Fruit fly (Drosophila melanogaster) whole organism, embryonic: ENCODE measurements around the gene dj-1beta.

Source experiments
- CG10267 ChIP-seq: fragments of 200-800 bp; sonication (Bioruptor generic); optimal IDR thresholded peaks from 2 replicates; lab custom pipeline; 2018; ENCODE audit warnings: missing biosample characterization, mild to moderate bottlenecking, missing genetic modification characterization, moderate library complexity
- CG12236 ChIP-seq: fragments of 200-800 bp; sonication (Bioruptor generic); optimal IDR thresholded peaks from 2 replicates; lab custom pipeline; 2016; ENCODE audit warnings: missing biosample characterization, missing genetic modification characterization
- CG12391 ChIP-seq: fragments of 200-800 bp; sonication (Bioruptor generic); optimal IDR thresholded peaks from 3 replicates; lab custom pipeline; 2018; ENCODE audit warnings: missing biosample characterization, mild to moderate bottlenecking, missing genetic modification characterization, moderate library complexity
- CG12769 ChIP-seq: fragments of 200-800 bp; sonication (Bioruptor generic); optimal IDR thresholded peaks from 2 replicates; lab custom pipeline; 2019; ENCODE audit warnings: missing biosample characterization, mild to moderate bottlenecking, missing genetic modification characterization, moderate library complexity
- CG13287 ChIP-seq: fragments of 200-800 bp; sonication (Bioruptor generic); IDR thresholded peaks from 2 replicates; pipeline ENCODE4 v1.3.6; 2022; ENCODE audit warnings: missing biosample characterization, missing genetic modification characterization; ENCODE audit not compliant: partially characterized antibody
- CG13424 ChIP-seq: fragments of 200-800 bp; sonication (Bioruptor generic); optimal IDR thresholded peaks from 2 replicates; lab custom pipeline; 2019; ENCODE audit warnings: missing biosample characterization, mild to moderate bottlenecking, missing genetic modification characterization, moderate library complexity
- CG13624 ChIP-seq: fragments of 200-800 bp; sonication (Bioruptor generic); optimal IDR thresholded peaks from 2 replicates; lab custom pipeline; 2016; ENCODE audit warnings: missing biosample characterization, missing genetic modification characterization
- CG15514 ChIP-seq: fragments of 200-800 bp; sonication (Bioruptor generic); optimal IDR thresholded peaks from 3 replicates; lab custom pipeline; 2017; ENCODE audit warnings: missing biosample characterization, missing genetic modification characterization, mild to moderate bottlenecking, moderate library complexity, missing genetic modification reagents
- CG16863 ChIP-seq: fragments of 200-800 bp; sonication (Bioruptor generic); optimal IDR thresholded peaks from 3 replicates; lab custom pipeline; 2016; ENCODE audit warnings: missing biosample characterization, missing genetic modification characterization
- CG17359 ChIP-seq: fragments of 200-800 bp; sonication (Bioruptor generic); optimal IDR thresholded peaks from 3 replicates; lab custom pipeline; 2018; ENCODE audit warnings: missing biosample characterization, mild to moderate bottlenecking, missing genetic modification characterization, moderate library complexity
- CG17361 ChIP-seq: fragments of 200-800 bp; sonication (Bioruptor generic); IDR thresholded peaks from 3 replicates; pipeline ENCODE4 v1.3.6; 2022; ENCODE audit warnings: missing biosample characterization, missing genetic modification characterization
- CG2116 ChIP-seq: fragments of 200-800 bp; sonication (Bioruptor generic); optimal IDR thresholded peaks from 3 replicates; lab custom pipeline; 2018; ENCODE audit warnings: missing biosample characterization, mild to moderate bottlenecking, missing genetic modification characterization
- CG34224 ChIP-seq: fragments of 200-800 bp; sonication (Bioruptor generic); IDR thresholded peaks from 3 replicates; pipeline ENCODE4 v1.3.6; 2022; ENCODE audit warnings: missing biosample characterization, missing genetic modification characterization; ENCODE audit not compliant: partially characterized antibody
- CG4707 ChIP-seq: fragments of 200-800 bp; sonication (Bioruptor generic); optimal IDR thresholded peaks from 2 replicates; lab custom pipeline; 2018; ENCODE audit warnings: missing biosample characterization, mild to moderate bottlenecking, missing genetic modification characterization, moderate library complexity
- CG7556 ChIP-seq: fragments of 200-800 bp; sonication (Bioruptor generic); optimal IDR thresholded peaks from 2 replicates; lab custom pipeline; 2017; ENCODE audit warnings: missing biosample characterization, mild to moderate bottlenecking, missing genetic modification characterization
- CG7839 ChIP-seq: fragments of 200-800 bp; sonication (Bioruptor generic); optimal IDR thresholded peaks from 3 replicates; lab custom pipeline; 2018; ENCODE audit warnings: missing biosample characterization, mild to moderate bottlenecking, missing genetic modification characterization, moderate library complexity
- CG7987 ChIP-seq: fragments of 200-800 bp; sonication (Bioruptor generic); optimal IDR thresholded peaks from 2 replicates; lab custom pipeline; 2018; ENCODE audit warnings: missing biosample characterization, mild to moderate bottlenecking, missing genetic modification characterization, moderate library complexity
- CG8944 ChIP-seq: fragments of 200-800 bp; sonication (Bioruptor generic); optimal IDR thresholded peaks from 3 replicates; lab custom pipeline; 2016; ENCODE audit warnings: missing biosample characterization, missing genetic modification characterization
- CG9215 ChIP-seq: fragments of 200-800 bp; sonication (Bioruptor generic); IDR thresholded peaks from 2 replicates; pipeline ENCODE4 v1.3.6; 2022; ENCODE audit warnings: missing biosample characterization, missing genetic modification characterization
- CG9727 ChIP-seq: fragments of 200-800 bp; sonication (Bioruptor generic); optimal IDR thresholded peaks from 3 replicates; lab custom pipeline; 2017; ENCODE audit warnings: missing biosample characterization, mild to moderate bottlenecking, missing genetic modification characterization
- CG9876 ChIP-seq: fragments of 200-800 bp; sonication (Bioruptor generic); optimal IDR thresholded peaks from 2 replicates; lab custom pipeline; 2016; ENCODE audit warnings: missing biosample characterization, missing genetic modification characterization
- Camta ChIP-seq: fragments of 200-800 bp; sonication (Bioruptor generic); optimal IDR thresholded peaks from 2 replicates; lab custom pipeline; 2016; ENCODE audit warnings: missing biosample characterization, missing genetic modification characterization
- D19B ChIP-seq: fragments of 200-800 bp; sonication (Bioruptor generic); optimal IDR thresholded peaks from 2 replicates; lab custom pipeline; 2017; ENCODE audit warnings: missing biosample characterization, mild to moderate bottlenecking, missing genetic modification characterization
- Dip3 ChIP-seq: fragments of 200-800 bp; sonication (Bioruptor generic); optimal IDR thresholded peaks from 3 replicates; lab custom pipeline; 2016; ENCODE audit warnings: missing biosample characterization, missing genetic modification characterization
- ERR ChIP-seq: fragments of 200-800 bp; sonication (Bioruptor generic); optimal IDR thresholded peaks from 2 replicates; lab custom pipeline; 2016; ENCODE audit warnings: missing biosample characterization, missing genetic modification characterization
- Ets65A ChIP-seq: fragments of 200-800 bp; sonication (Bioruptor generic); peaks from one replicate; lab custom pipeline; 2016; ENCODE audit warnings: missing biosample characterization, missing genetic modification characterization
- Ets97D ChIP-seq: fragments of 200-800 bp; sonication (Bioruptor generic); optimal IDR thresholded peaks from 3 replicates; lab custom pipeline; 2016; ENCODE audit warnings: missing biosample characterization, missing genetic modification characterization
- HLHmδ ChIP-seq: fragments of 200-800 bp; sonication (Bioruptor generic); optimal IDR thresholded peaks from 2 replicates; lab custom pipeline; 2018; ENCODE audit warnings: missing biosample characterization, mild to moderate bottlenecking, missing genetic modification characterization, moderate library complexity
- Hmx ChIP-seq: fragments of 200-800 bp; sonication (Bioruptor generic); optimal IDR thresholded peaks from 2 replicates; lab custom pipeline; 2016; ENCODE audit warnings: missing biosample characterization, missing genetic modification characterization
- Hr3 ChIP-seq: fragments of 200-800 bp; sonication (Bioruptor generic); optimal IDR thresholded peaks from 3 replicates; lab custom pipeline; 2016; ENCODE audit warnings: missing biosample characterization, missing genetic modification characterization
- Hr39 ChIP-seq: fragments of >200 bp; optimal IDR thresholded peaks from 2 replicates; lab custom pipeline; 2017
- Opbp ChIP-seq: fragments of 200-800 bp; sonication (Bioruptor generic); IDR thresholded peaks from 3 replicates; pipeline ENCODE4 v1.3.6; 2022; ENCODE audit warnings: missing biosample characterization, missing genetic modification characterization; ENCODE audit not compliant: partially characterized antibody
- Sox100B ChIP-seq: fragments of 200-800 bp; sonication (Bioruptor generic); optimal IDR thresholded peaks from 3 replicates; lab custom pipeline; 2018; ENCODE audit warnings: missing biosample characterization, mild to moderate bottlenecking, missing genetic modification characterization
- Ssrp ChIP-seq: fragments of 200-800 bp; sonication (Bioruptor generic); optimal IDR thresholded peaks from 2 replicates; lab custom pipeline; 2018; ENCODE audit warnings: missing biosample characterization, mild to moderate bottlenecking, missing genetic modification characterization, moderate library complexity
- Trl ChIP-seq, 3 experiments: fragments of >200 bp in 2 of 3; fragments of 200-800 bp in 1 of 3; sonication (Bioruptor generic) in 1 of 3; optimal IDR thresholded peaks; 2 replicates in 1 of 3; 3 replicates in 2 of 3; lab custom pipeline; 2016 to 2017; ENCODE audit warnings: missing biosample characterization in 1 of 3, missing genetic modification characterization in 1 of 3
- Vsx1 ChIP-seq: fragments of 200-800 bp; sonication (Bioruptor generic); optimal IDR thresholded peaks from 2 replicates; lab custom pipeline; 2017; ENCODE audit warnings: missing biosample characterization, mild to moderate bottlenecking, missing genetic modification characterization, missing genetic modification reagents
- Xrp1 ChIP-seq: fragments of 200-800 bp; sonication (Bioruptor generic); IDR thresholded peaks from 2 replicates; pipeline ENCODE4 v1.3.6; 2022; ENCODE audit warnings: missing biosample characterization, missing genetic modification characterization
- ap ChIP-seq: fragments of 200-800 bp; sonication (Bioruptor generic); IDR thresholded peaks from 2 replicates; pipeline ENCODE4 v1.3.6; 2022; ENCODE audit warnings: missing biosample characterization, missing genetic modification characterization
- az2 ChIP-seq: fragments of 200-800 bp; sonication (Bioruptor generic); optimal IDR thresholded peaks from 3 replicates; lab custom pipeline; 2016; ENCODE audit warnings: missing biosample characterization, missing genetic modification characterization
- cad ChIP-seq: fragments of >200 bp; optimal IDR thresholded peaks from 2 replicates; lab custom pipeline; 2017; ENCODE audit warnings: missing biosample characterization, missing genetic modification characterization
- cas ChIP-seq: fragments of 200-800 bp; sonication (Bioruptor generic); IDR thresholded peaks from 2 replicates; pipeline ENCODE4 v1.3.6; 2022; ENCODE audit warnings: missing biosample characterization, missing genetic modification characterization
- disco-r ChIP-seq: fragments of 200-800 bp; sonication (Bioruptor generic); optimal IDR thresholded peaks from 2 replicates; lab custom pipeline; 2016; ENCODE audit warnings: missing biosample characterization, missing genetic modification characterization
- dmrt99B ChIP-seq: fragments of 200-800 bp; sonication (Bioruptor generic); optimal IDR thresholded peaks from 2 replicates; lab custom pipeline; 2018; ENCODE audit warnings: missing biosample characterization, mild to moderate bottlenecking, missing genetic modification characterization, moderate library complexity
- ems ChIP-seq: fragments of 200-800 bp; sonication (Bioruptor generic); optimal IDR thresholded peaks from 3 replicates; lab custom pipeline; 2016; ENCODE audit warnings: missing biosample characterization, missing genetic modification characterization
- inv ChIP-seq: fragments of 200-800 bp; sonication (Bioruptor generic); IDR thresholded peaks from 2 replicates; pipeline ENCODE4 v1.3.6; 2022; ENCODE audit warnings: missing biosample characterization, missing genetic modification characterization; ENCODE audit not compliant: partially characterized antibody
- lilli ChIP-seq: fragments of 200-800 bp; sonication (Bioruptor generic); optimal IDR thresholded peaks from 3 replicates; lab custom pipeline; 2016; ENCODE audit warnings: missing biosample characterization, missing genetic modification characterization
- mirr ChIP-seq: fragments of 200-800 bp; sonication (Bioruptor generic); optimal IDR thresholded peaks from 3 replicates; lab custom pipeline; 2018; ENCODE audit warnings: missing biosample characterization, mild to moderate bottlenecking, missing genetic modification characterization
- nau ChIP-seq: fragments of 200-800 bp; sonication (Bioruptor generic); optimal IDR thresholded peaks from 3 replicates; lab custom pipeline; 2017; ENCODE audit warnings: missing biosample characterization, mild to moderate bottlenecking, missing genetic modification characterization, missing genetic modification reagents
- toy ChIP-seq: fragments of 200-800 bp; sonication (Bioruptor generic); IDR thresholded peaks from 2 replicates; pipeline ENCODE4 v1.3.6; 2022; ENCODE audit warnings: missing biosample characterization, missing genetic modification characterization
- usp ChIP-seq: fragments of >200 bp; optimal IDR thresholded peaks from 2 replicates; lab custom pipeline; 2017; ENCODE audit warnings: missing biosample characterization, missing genetic modification characterization

The dj-1beta gene

dm6 chr3R:30803815-30804515 lies 3.0 kb upstream of the dj-1beta start (continued):
- TF ChIP-seq CG10267 (tag; lab: Kevin White, UChicago): no peak
- no peak for TF ChIP-seq inv (GFP tag; lab: Robert Waterston, UW)
- peak; percentile 57; the same call in 2 of the 3 replicates for TF ChIP-seq CG17361 (GFP tag; lab: Robert Waterston, UW)
- 0 out of 2 replicates have a peak, but pooled peaks have one; percentile 19 for TF ChIP-seq ap
- no peak for TF ChIP-seq CG16863 (GFP tag; lab: Kevin White, UChicago)
- TF ChIP-seq CG12769 (tag; lab: Kevin White, UChicago): no peak
- no peak for TF ChIP-seq CG7987
- no peak for TF ChIP-seq CG9727
- TF ChIP-seq az2 (GFP tag; lab: Kevin White, UChicago): peak; percentile 22
- TF ChIP-seq Opbp (GFP tag; lab: Robert Waterston, UW): 0 out of 3 replicates have a peak, but pooled peaks have one; percentile 21
- TF ChIP-seq CG8944 (GFP tag; lab: Kevin White, UChicago): no peak
- TF ChIP-seq Hr39 (lab: Kevin White, UChicago): no peak
- TF ChIP-seq toy (GFP tag; lab: Robert Waterston, UW): no peak
- TF ChIP-seq nau (GFP tag; lab: Kevin White, UChicago): no peak
- peak; percentile 27 for TF ChIP-seq cad (GFP tag; lab: Kevin White, UChicago)
- no peak for TF ChIP-seq CG9876 (GFP tag; lab: Kevin White, UChicago)
- no peak for TF ChIP-seq mirr (GFP tag; lab: Kevin White, UChicago)
- no peak for TF ChIP-seq CG34224 (GFP tag; lab: Robert Waterston, UW)
- TF ChIP-seq D19B (GFP tag; lab: Kevin White, UChicago): peak; percentile 65
- TF ChIP-seq CG13287 (GFP tag; lab: Robert Waterston, UW): no peak
- no peak for TF ChIP-seq Vsx1 (GFP tag; lab: Kevin White, UChicago)
- peak; percentile 74 for TF ChIP-seq CG4707 (GFP tag; lab: Kevin White, UChicago)
- TF ChIP-seq Xrp1 (GFP tag; lab: Robert Waterston, UW): peak; percentile 48
- no peak for TF ChIP-seq CG12236 (GFP tag; lab: Kevin White, UChicago)
- no peak for TF ChIP-seq CG15514 (GFP tag; lab: Kevin White, UChicago)
- no peak for TF ChIP-seq ems (GFP tag; lab: Kevin White, UChicago)
- peak; percentile 15 for TF ChIP-seq Sox100B (GFP tag; lab: Kevin White, UChicago)
- TF ChIP-seq Dip3 (GFP tag; lab: Kevin White, UChicago): no peak
- TF ChIP-seq Trl (optimal IDR thresholded peaks at IDR 0.05; lab: Kevin White, UChicago): no peak
- no peak for TF ChIP-seq Trl (GFP tag; optimal IDR thresholded peaks at IDR 0.05; lab: Kevin White, UChicago)
- peak; percentile 16 for TF ChIP-seq CG7556
- TF ChIP-seq CG7839 (tag; lab: Kevin White, UChicago): peak; percentile 46
- TF ChIP-seq Ssrp: peak; percentile 19
- no peak for TF ChIP-seq cas (GFP tag; lab: Robert Waterston, UW)
- TF ChIP-seq disco-r: no peak
- TF ChIP-seq Camta: peak; percentile 0
- no peak for TF ChIP-seq CG9215 (GFP tag; lab: Robert Waterston, UW)
- TF ChIP-seq CG17359: no peak
- TF ChIP-seq Ets97D (GFP tag; lab: Kevin White, UChicago): no peak
- no peak for TF ChIP-seq ERR (GFP tag; lab: Kevin White, UChicago)
- TF ChIP-seq usp (GFP tag; lab: Kevin White, UChicago): no peak
- TF ChIP-seq lilli (GFP tag; lab: Kevin White, UChicago): no peak
- TF ChIP-seq CG12391 (tag; lab: Kevin White, UChicago): peak; percentile 35
- no peak for TF ChIP-seq Hmx
- no peak for TF ChIP-seq CG13624
- TF ChIP-seq CG2116: no peak
- no peak for TF ChIP-seq Ets65A (GFP tag; lab: Kevin White, UChicago)
- peak; percentile 59 for TF ChIP-seq dmrt99B (tag; lab: Kevin White, UChicago)
- TF ChIP-seq Hr3 (GFP tag; lab: Kevin White, UChicago): peak; percentile 22
- peak; percentile 12 for TF ChIP-seq CG13424 (tag; lab: Kevin White, UChicago)
- TF ChIP-seq HLHmδ (GFP tag; lab: Kevin White, UChicago): no peak
